Worm (Caenorhabditis elegans): Measurements from ENCODE around the gene chil-7.

- no peak for TF ChIP-seq ama-1 (optimal IDR thresholded peaks at IDR 0.05)
- TF ChIP-seq nhr-6 (tag; optimal IDR thresholded peaks at IDR 0.05) = no peak
- TF ChIP-seq nhr-11 (tag; optimal IDR thresholded peaks at IDR 0.05) = no peak
- no peak for TF ChIP-seq nhr-12 (tag; optimal IDR thresholded peaks at IDR 0.05)
- TF ChIP-seq R02D3.7 (tag; optimal IDR thresholded peaks at IDR 0.05) = no peak
- TF ChIP-seq elt-1 (tag; optimal IDR thresholded peaks at IDR 0.05) = no peak
- TF ChIP-seq mbf-1 (tag; optimal IDR thresholded peaks at IDR 0.05) = no peak
Observed at ce11 chrII:9857791-9858190, 13.2 kb downstream of the chil-7 start, which contains the start of gene chil-6.
